Worm (Caenorhabditis elegans): ENCODE results near the gene comt-3.

comt-3 gene

DNA sequence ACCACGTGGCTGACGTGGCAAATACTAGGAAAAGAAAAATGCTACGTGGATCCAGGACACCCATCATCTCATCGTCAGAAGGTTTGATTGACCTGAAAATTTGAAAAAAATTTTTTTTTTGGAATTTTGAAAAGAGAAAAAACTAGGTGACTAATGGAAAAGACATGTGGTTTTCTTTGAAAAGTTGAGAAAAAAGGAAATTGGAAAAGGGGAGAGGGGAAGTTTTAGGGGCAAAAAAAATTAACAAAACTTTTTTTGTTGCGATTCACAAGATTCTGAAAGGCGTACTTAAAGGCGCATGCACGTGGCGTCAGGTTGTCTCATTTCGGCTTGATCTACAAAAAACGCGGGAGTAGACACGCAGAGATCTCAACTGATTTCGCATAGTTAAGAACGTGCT is 15.5 kb downstream of the comt-3 start, which contains the start of gene Y40B10A.9:
Gene Y40B10A.9 (minus strand): TSS at position 101 of the 400 bp plus-strand sequence.
- TF ChIP-seq ZK546.5 (tag; optimal IDR thresholded peaks at IDR 0.05) (no peak), lir-3 (tag; optimal IDR thresholded peaks at IDR 0.05) (no peak), ztf-11 (tag; optimal IDR thresholded peaks at IDR 0.05) (no peak), ceh-32 (tag; optimal IDR thresholded peaks at IDR 0.05; ENCODE audit: poor library complexity) (no peak), Y105C5A.15 (GFP tag; IDR thresholded peaks at IDR 0.05) (no peak), fos-1 (tag; optimal IDR thresholded peaks at IDR 0.05) (no peak), Y48G9A.11 (GFP tag; IDR thresholded peaks at IDR 0.05) (no peak), mxl-2 (GFP tag; conservative IDR thresholded peaks at IDR 0.05) (no peak), mes-2 (tag; optimal IDR thresholded peaks at IDR 0.05; ENCODE audit: poor library complexity, severe bottlenecking) (no peak), ceh-44 (GFP tag; IDR thresholded peaks at IDR 0.05) (no peak)

DNA sequence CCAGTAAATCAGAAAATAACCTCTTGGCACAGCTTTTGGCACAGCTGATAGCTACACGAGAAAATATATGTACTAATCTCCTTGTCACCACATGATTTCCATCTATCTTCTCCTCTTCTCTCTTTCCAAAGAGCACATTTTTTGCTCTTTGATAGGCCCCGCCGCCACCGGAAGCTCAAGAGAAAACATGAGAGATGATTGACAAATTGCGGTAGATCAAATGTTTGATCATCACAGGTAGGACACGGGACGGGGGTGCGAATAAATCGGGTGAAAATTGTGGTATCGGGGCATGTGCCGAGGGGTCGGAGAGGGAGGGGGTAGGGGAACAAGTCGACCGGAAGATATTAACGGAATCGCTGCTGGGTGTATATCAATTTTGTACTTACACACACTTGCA is 18.7 kb downstream of the comt-3 start:
- TF ChIP-seq zip-2 (tag; optimal IDR thresholded peaks at IDR 0.05): no peak
- TF ChIP-seq dmd-6 (GFP tag; IDR thresholded peaks at IDR 0.05): peak; percentile 20; the same call in 1 of the 2 replicates
- TF ChIP-seq hlh-11 (tag; optimal IDR thresholded peaks at IDR 0.05): peak; percentile 73
- no peak for TF ChIP-seq mep-1 (tag; optimal IDR thresholded peaks at IDR 0.05)
- TF ChIP-seq nhr-41 (GFP tag; IDR thresholded peaks at IDR 0.05): no peak
- TF ChIP-seq ces-1 (GFP tag; optimal IDR thresholded peaks at IDR 0.05): no peak
- no peak for TF ChIP-seq aly-2 (tag; optimal IDR thresholded peaks at IDR 0.05)
- TF ChIP-seq nhr-10 (tag; optimal IDR thresholded peaks at IDR 0.05): no peak
- TF ChIP-seq hmg-1.1 (GFP tag; IDR thresholded peaks at IDR 0.05): no peak
- no peak for TF ChIP-seq zag-1 (tag; optimal IDR thresholded peaks at IDR 0.05)
- peak; percentile 43 for TF ChIP-seq nhr-11 (tag; optimal IDR thresholded peaks at IDR 0.05)
- no peak for TF ChIP-seq unc-62 (GFP tag; optimal IDR thresholded peaks at IDR 0.05 in 1 of 2)
- TF ChIP-seq unc-62 (tag; optimal IDR thresholded peaks at IDR 0.05): no peak
- peak; percentile 54 for TF ChIP-seq hlh-30 (tag; optimal IDR thresholded peaks at IDR 0.05; ENCODE audit: insufficient read depth)
- TF ChIP-seq dmd-8 (GFP tag; IDR thresholded peaks at IDR 0.05): no peak
- TF ChIP-seq lin-15B (tag; optimal IDR thresholded peaks at IDR 0.05): no peak
- no peak for TF ChIP-seq zfp-3 (GFP tag; conservative IDR thresholded peaks at IDR 0.05)
- peak; percentile 32 for TF ChIP-seq mxl-3 (GFP tag; optimal IDR thresholded peaks at IDR 0.05)
- TF ChIP-seq lin-29 (GFP tag; IDR thresholded peaks at IDR 0.05): no peak
- TF ChIP-seq mes-2 (tag; optimal IDR thresholded peaks at IDR 0.05; ENCODE audit: poor library complexity, severe bottlenecking): no peak
- TF ChIP-seq egl-27 (tag; optimal IDR thresholded peaks at IDR 0.05): no peak
- TF ChIP-seq D1046.2 (GFP tag; IDR thresholded peaks at IDR 0.05): no peak

DNA sequence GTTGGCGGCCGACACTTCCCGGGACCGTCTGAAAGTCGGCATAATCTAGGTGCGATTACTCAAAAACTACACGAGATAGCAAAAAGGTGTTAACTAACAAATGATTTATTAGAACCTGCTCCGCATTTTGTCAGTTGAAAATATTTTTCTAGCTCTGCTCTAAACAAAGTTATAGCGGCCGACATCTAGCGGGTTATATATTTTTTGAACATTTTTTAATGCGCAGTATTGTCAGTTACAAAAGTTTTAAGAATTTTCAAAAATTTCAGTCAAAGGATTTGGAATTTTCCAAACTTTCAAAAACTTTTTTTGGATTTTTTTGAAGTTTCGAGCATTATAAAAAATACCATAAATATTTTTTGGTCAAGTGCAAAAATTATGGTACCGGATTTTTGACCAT is 23.9 kb downstream of the comt-3 start:
- TF ChIP-seq nhr-11 (tag; optimal IDR thresholded peaks at IDR 0.05) (no peak), F37D6.2 (tag; optimal IDR thresholded peaks at IDR 0.05) (no peak), aha-1 (tag) (peak; percentile 68), dpl-1 (GFP tag; optimal IDR thresholded peaks at IDR 0.05) (no peak), nhr-10 (tag; optimal IDR thresholded peaks at IDR 0.05) (no peak), nhr-25 (tag; optimal IDR thresholded peaks at IDR 0.05; ENCODE audit: borderline replicate concordance, insufficient read depth) (no peak)

ce11 chrV:2081894-2082293 is 24.6 kb downstream of the comt-3 start:
- TF ChIP-seq mdt-29 (GFP tag; IDR thresholded peaks at IDR 0.05): no peak
- no peak for TF ChIP-seq Y48G9A.11 (GFP tag; IDR thresholded peaks at IDR 0.05)
- no peak for TF ChIP-seq cey-2 (tag; optimal IDR thresholded peaks at IDR 0.05; ENCODE audit: borderline replicate concordance, insufficient read depth)
- no peak for TF ChIP-seq ztf-11 (tag; optimal IDR thresholded peaks at IDR 0.05)
- TF ChIP-seq ceh-62 (tag; optimal IDR thresholded peaks at IDR 0.05): no peak
- TF ChIP-seq gei-8 (GFP tag; optimal IDR thresholded peaks at IDR 0.05): no peak
- no peak for TF ChIP-seq mes-2 (tag; optimal IDR thresholded peaks at IDR 0.05; ENCODE audit: poor library complexity, severe bottlenecking)
- no peak for TF ChIP-seq ceh-20 (GFP tag; IDR thresholded peaks at IDR 0.05)
- no peak for TF ChIP-seq T26A8.4 (GFP tag; IDR thresholded peaks at IDR 0.05)
- TF ChIP-seq madf-5 (GFP tag; IDR thresholded peaks at IDR 0.05): no peak
- TF ChIP-seq jun-1 (tag; optimal IDR thresholded peaks at IDR 0.05): no peak
- TF ChIP-seq hif-1 (tag; optimal IDR thresholded peaks at IDR 0.05): no peak
- no peak for TF ChIP-seq hlh-30 (tag; optimal IDR thresholded peaks at IDR 0.05; ENCODE audit: insufficient read depth)
- no peak for TF ChIP-seq ZK337.2 (GFP tag; IDR thresholded peaks at IDR 0.05)
- TF ChIP-seq php-3 (GFP tag; IDR thresholded peaks at IDR 0.05): no peak
- no peak for TF ChIP-seq sdz-12 (GFP tag; optimal IDR thresholded peaks at IDR 0.05)
- no peak for TF ChIP-seq F44E2.7 (GFP tag; IDR thresholded peaks at IDR 0.05)
